Worm (Caenorhabditis elegans) whole organism, midembryonic: ENCODE results near the gene K10D11.6.

Experiments
- T22C8.4 ChIP-seq: fragments of 200-800 bp; sonication (Bioruptor generic); IDR thresholded peaks from 2 replicates; pipeline ENCODE4 v1.3.6; 2022; ENCODE audit warnings: missing genetic modification characterization, missing compliant biosample characterization
- cog-1 ChIP-seq: sonication (generic microtip); optimal IDR thresholded peaks from 2 replicates; lab custom pipeline; 2016; ENCODE audit warnings: missing genetic modification characterization, missing compliant biosample characterization
- flt-1 ChIP-seq: fragments of 200-800 bp; sonication (Bioruptor generic); IDR thresholded peaks from 2 replicates; pipeline ENCODE4 v1.3.6; 2022; ENCODE audit warnings: missing genetic modification characterization, missing compliant biosample characterization
- klf-2 ChIP-seq: fragments of 200-800 bp; sonication (Bioruptor generic); conservative IDR thresholded peaks from 2 replicates; pipeline ENCODE4 v1.3.6; 2022; ENCODE audit warnings: missing genetic modification reagents, missing genetic modification characterization, missing compliant biosample characterization
- med-1 ChIP-seq: sonication (generic microtip); optimal IDR thresholded peaks from 2 replicates; lab custom pipeline; 2017; ENCODE audit warnings: missing genetic modification characterization, mild to moderate bottlenecking, missing compliant biosample characterization, antibody characterized with exemption, missing genetic modification reagents; ENCODE audit not compliant: insufficient read depth
- ref-1 ChIP-seq: fragments of 200-800 bp; sonication (Bioruptor generic); conservative IDR thresholded peaks from 2 replicates; pipeline ENCODE4 v1.3.6; 2022; ENCODE audit warnings: missing genetic modification reagents, missing genetic modification characterization, missing compliant biosample characterization
- tab-1 ChIP-seq: fragments of 200-800 bp; sonication (Bioruptor generic); IDR thresholded peaks from 2 replicates; pipeline ENCODE4 v1.3.6; 2022; ENCODE audit warnings: missing genetic modification characterization, missing compliant biosample characterization
- ztf-23 ChIP-seq: fragments of 200-800 bp; sonication (Bioruptor generic); IDR thresholded peaks from 2 replicates; pipeline ENCODE4 v1.3.6; 2022; ENCODE audit warnings: missing genetic modification reagents, missing genetic modification characterization, missing compliant biosample characterization
- ztf-29 ChIP-seq: fragments of 200-800 bp; sonication (Bioruptor generic); IDR thresholded peaks from 2 replicates; pipeline ENCODE4 v1.3.6; 2022; ENCODE audit warnings: missing genetic modification reagents, missing genetic modification characterization, missing compliant biosample characterization

ce11 chrIV:13038888-13039287 lies 49.6 kb upstream of the K10D11.6 start, which contains the start of gene F49E11.2:
- TF ChIP-seq cog-1 (tag; lab: Kevin White, UChicago) (no peak), flt-1 (GFP tag; lab: Robert Waterston, UW) (no peak), tab-1 (GFP tag; lab: Robert Waterston, UW) (no peak), T22C8.4 (GFP tag; lab: Robert Waterston, UW) (no peak), ztf-29 (GFP tag; lab: Robert Waterston, UW) (no peak), klf-2 (no peak), ztf-23 (GFP tag; lab: Robert Waterston, UW) (no peak), ref-1 (no peak), med-1 (no peak)
